Worm (Caenorhabditis elegans) whole organism, early embryonic: ENCODE measurements around the gene C53B4.2.

ENCODE experiments used
- B0310.2 ChIP-seq: sonication (generic microtip); optimal IDR thresholded peaks from 2 replicates; lab custom pipeline; 2016; ENCODE audit warnings: mild to moderate bottlenecking, missing genetic modification characterization, missing compliant biosample characterization
- F13C5.2 ChIP-seq: sonication (generic microtip); optimal IDR thresholded peaks from 2 replicates; lab custom pipeline; 2017; ENCODE audit warnings: mild to moderate bottlenecking, missing genetic modification characterization, inconsistent platforms, missing compliant biosample characterization
- aly-1 ChIP-seq: sonication (generic microtip); optimal IDR thresholded peaks from 2 replicates; lab custom pipeline; 2016; ENCODE audit warnings: missing genetic modification characterization, missing compliant biosample characterization
- ama-1 ChIP-seq: fragments of 150-350 bp; optimal IDR thresholded peaks from 2 replicates; lab custom pipeline; 2014
- ceh-13 ChIP-seq: fragments of 200-800 bp; sonication (Bioruptor generic); optimal IDR thresholded peaks from 2 replicates; lab custom pipeline; 2018; ENCODE audit warnings: mild to moderate bottlenecking, missing genetic modification characterization, missing compliant biosample characterization
- ceh-36 ChIP-seq: sonication (generic microtip); optimal IDR thresholded peaks from 2 replicates; lab custom pipeline; 2016; ENCODE audit warnings: missing genetic modification characterization, inconsistent platforms, missing compliant biosample characterization
- hmg-4 ChIP-seq: fragments of 200-800 bp; sonication (Bioruptor generic); optimal IDR thresholded peaks from 2 replicates; lab custom pipeline; 2018; ENCODE audit warnings: mild to moderate bottlenecking, missing genetic modification characterization, missing compliant biosample characterization
- pes-1 ChIP-seq: fragments of 200-800 bp; sonication (Bioruptor generic); IDR thresholded peaks from 2 replicates; pipeline ENCODE4 v1.3.6; 2022; ENCODE audit warnings: missing genetic modification reagents, missing genetic modification characterization, missing compliant biosample characterization
- scrt-1 ChIP-seq: fragments of 200-800 bp; sonication (Bioruptor generic); IDR thresholded peaks from 2 replicates; pipeline ENCODE4 v1.3.6; 2022; ENCODE audit warnings: missing genetic modification characterization, missing compliant biosample characterization
- tbx-11 ChIP-seq: fragments of 200-800 bp; sonication (Bioruptor generic); IDR thresholded peaks from 2 replicates; pipeline ENCODE4 v1.3.6; 2022; ENCODE audit warnings: missing genetic modification characterization, missing compliant biosample characterization

- TF ChIP-seq ceh-13 (GFP tag; lab: Kevin White, UChicago) (peak; percentile 92), hmg-4 (peak; percentile 98), ceh-36 (peak; percentile 95), ama-1 (lab: Kevin White, UChicago) (no peak), pes-1 (GFP tag; lab: Robert Waterston, UW) (peak; percentile 97), aly-1 (peak; percentile 98), scrt-1 (peak; percentile 95), tbx-11 (GFP tag; lab: Robert Waterston, UW) (peak; percentile 99), F13C5.2 (tag; lab: Kevin White, UChicago) (peak; percentile 96), B0310.2 (tag; lab: Kevin White, UChicago) (peak; percentile 97)
Measured at ce11 chrIV:8927093-8927492, 38.9 kb upstream of the C53B4.2 start.
